Worm (Caenorhabditis elegans) whole organism, mixed stage, embryonic: ENCODE results near the gene gcy-9.

Experiments
- M03D4.4 ChIP-seq: sonication (generic microtip); optimal IDR thresholded peaks from 2 replicates; lab custom pipeline; 2017; ENCODE audit warnings: mild to moderate bottlenecking, missing genetic modification characterization, missing compliant biosample characterization
- bed-3 ChIP-seq: fragments of 200-800 bp; sonication (Bioruptor generic); optimal IDR thresholded peaks from 3 replicates; lab custom pipeline; 2018; ENCODE audit warnings: mild to moderate bottlenecking, missing genetic modification characterization, moderate library complexity, missing compliant biosample characterization
- blmp-1 ChIP-seq: fragments of 150-350 bp; optimal IDR thresholded peaks from 2 replicates; lab custom pipeline; 2014; ENCODE audit warnings: missing biosample characterization, missing genetic modification characterization
- ceh-39 ChIP-seq: fragments of 150-350 bp; optimal IDR thresholded peaks from 2 replicates; lab custom pipeline; 2014; ENCODE audit warnings: missing biosample characterization, missing genetic modification characterization
- ceh-43 ChIP-seq: fragments of 200-800 bp; sonication (Bioruptor generic); optimal IDR thresholded peaks from 2 replicates; lab custom pipeline; 2018; ENCODE audit warnings: mild to moderate bottlenecking, missing genetic modification characterization, moderate library complexity, missing compliant biosample characterization
- ces-1 ChIP-seq: fragments of 150-350 bp; optimal IDR thresholded peaks from 2 replicates; lab custom pipeline; 2014; ENCODE audit warnings: missing biosample characterization, missing genetic modification reagents, missing genetic modification characterization
- cnd-1 ChIP-seq: fragments of 200-800 bp; sonication (Bioruptor generic); optimal IDR thresholded peaks from 2 replicates; lab custom pipeline; 2018; ENCODE audit warnings: mild to moderate bottlenecking, missing genetic modification characterization, missing compliant biosample characterization
- drap-1 ChIP-seq: fragments of 200-800 bp; sonication (Bioruptor generic); optimal IDR thresholded peaks from 3 replicates; lab custom pipeline; 2018; ENCODE audit warnings: mild to moderate bottlenecking, missing genetic modification characterization, missing compliant biosample characterization
- elt-3 ChIP-seq: fragments of 150-350 bp; optimal IDR thresholded peaks from 2 replicates; lab custom pipeline; 2014; ENCODE audit warnings: missing biosample characterization, missing genetic modification characterization
- flh-1 ChIP-seq: fragments of 200-800 bp; sonication (Bioruptor generic); optimal IDR thresholded peaks from 2 replicates; lab custom pipeline; 2018; ENCODE audit warnings: mild to moderate bottlenecking, missing genetic modification characterization, moderate library complexity, missing compliant biosample characterization
- ham-2 ChIP-seq: fragments of 200-800 bp; sonication (Bioruptor generic); optimal IDR thresholded peaks from 2 replicates; lab custom pipeline; 2018; ENCODE audit warnings: mild to moderate bottlenecking, missing genetic modification characterization, missing compliant biosample characterization
- hlh-1 ChIP-seq: fragments of 150-350 bp; optimal IDR thresholded peaks from 2 replicates; lab custom pipeline; 2014; ENCODE audit warnings: missing biosample characterization, missing genetic modification reagents, missing genetic modification characterization
- lin-13 ChIP-seq: fragments of 150-350 bp; optimal IDR thresholded peaks from 2 replicates; lab custom pipeline; 2014; ENCODE audit warnings: missing biosample characterization, missing genetic modification characterization
- lin-32 ChIP-seq: fragments of 200-800 bp; sonication (Bioruptor generic); optimal IDR thresholded peaks from 2 replicates; lab custom pipeline; 2018; ENCODE audit warnings: mild to moderate bottlenecking, missing genetic modification characterization, missing compliant biosample characterization
- mab-5 ChIP-seq: fragments of 150-350 bp; optimal IDR thresholded peaks from 2 replicates; lab custom pipeline; 2014; ENCODE audit warnings: missing biosample characterization, missing genetic modification characterization
- mep-1 ChIP-seq: fragments of 150-350 bp; optimal IDR thresholded peaks from 2 replicates; lab custom pipeline; 2017; ENCODE audit warnings: missing biosample characterization, missing genetic modification reagents, missing genetic modification characterization, inconsistent platforms
- mls-2 ChIP-seq: sonication (generic microtip); optimal IDR thresholded peaks from 2 replicates; lab custom pipeline; 2016; ENCODE audit warnings: mild to moderate bottlenecking, missing genetic modification characterization, moderate library complexity, missing compliant biosample characterization
- nhr-12 ChIP-seq: fragments of 150-350 bp; optimal IDR thresholded peaks from 2 replicates; lab custom pipeline; 2014; ENCODE audit warnings: missing biosample characterization, missing genetic modification characterization
- nhr-2 ChIP-seq: fragments of 150-350 bp; optimal IDR thresholded peaks from 2 replicates; lab custom pipeline; 2014; ENCODE audit warnings: missing biosample characterization, missing genetic modification characterization
- nhr-237 ChIP-seq: fragments of 150-350 bp; optimal IDR thresholded peaks from 2 replicates; lab custom pipeline; 2014; ENCODE audit warnings: missing biosample characterization, missing genetic modification characterization
- nhr-28 ChIP-seq: fragments of 150-350 bp; optimal IDR thresholded peaks from 2 replicates; lab custom pipeline; 2014; ENCODE audit warnings: missing biosample characterization, missing genetic modification characterization
- nhr-76 ChIP-seq: sonication (generic microtip); optimal IDR thresholded peaks from 2 replicates; lab custom pipeline; 2017; ENCODE audit warnings: missing biosample characterization, missing genetic modification characterization
- pha-4 ChIP-seq: fragments of 150-350 bp; optimal IDR thresholded peaks from 2 replicates; lab custom pipeline; 2018; ENCODE audit warnings: missing biosample characterization, missing genetic modification reagents, missing genetic modification characterization
- sem-2 ChIP-seq: fragments of 200-800 bp; sonication (Bioruptor generic); optimal IDR thresholded peaks from 2 replicates; lab custom pipeline; 2018; ENCODE audit warnings: mild to moderate bottlenecking, missing genetic modification characterization, missing compliant biosample characterization
- snpc-4 ChIP-seq: fragments of 150-350 bp; optimal IDR thresholded peaks from 2 replicates; lab custom pipeline; 2014; ENCODE audit warnings: missing biosample characterization, missing genetic modification characterization
- sptf-1 ChIP-seq: sonication (generic microtip); optimal IDR thresholded peaks from 2 replicates; lab custom pipeline; 2017; ENCODE audit warnings: mild to moderate bottlenecking, missing genetic modification characterization, moderate library complexity, missing compliant biosample characterization
- tbx-8 ChIP-seq: fragments of 200-800 bp; sonication (Bioruptor generic); optimal IDR thresholded peaks from 2 replicates; lab custom pipeline; 2018; ENCODE audit warnings: mild to moderate bottlenecking, missing genetic modification characterization, moderate library complexity, missing compliant biosample characterization
- unc-120 ChIP-seq: sonication (generic microtip); optimal IDR thresholded peaks from 2 replicates; lab custom pipeline; 2017; ENCODE audit warnings: missing genetic modification characterization, missing compliant biosample characterization; ENCODE audit not compliant: poor library complexity, severe bottlenecking
- unc-39 ChIP-seq: fragments of 150-350 bp; optimal IDR thresholded peaks from 2 replicates; lab custom pipeline; 2014; ENCODE audit warnings: missing biosample characterization, missing genetic modification characterization
- unc-62 ChIP-seq: fragments of 150-350 bp; optimal IDR thresholded peaks from 2 replicates; lab custom pipeline; 2014; ENCODE audit warnings: missing biosample characterization, missing genetic modification reagents, missing genetic modification characterization
- zip-8 ChIP-seq: fragments of 150-350 bp; optimal IDR thresholded peaks from 2 replicates; lab custom pipeline; 2014; ENCODE audit warnings: missing biosample characterization, missing genetic modification characterization
- ztf-11 ChIP-seq: fragments of 150-350 bp; optimal IDR thresholded peaks from 2 replicates; lab custom pipeline; 2014; ENCODE audit warnings: missing biosample characterization, missing genetic modification characterization

Gene gcy-9

ce11 chrX:11367640-11368039 lies 30.0 kb upstream of the gcy-9 start:
- no peak for TF ChIP-seq unc-120 (tag; lab: Kevin White, UChicago)
- TF ChIP-seq mab-5: no peak
- no peak for TF ChIP-seq mep-1 (tag; lab: Kevin White, UChicago)
- TF ChIP-seq ham-2 (GFP tag; lab: Kevin White, UChicago): no peak
- TF ChIP-seq ces-1: peak; percentile 60
- TF ChIP-seq nhr-28: no peak
- TF ChIP-seq nhr-76 (tag; lab: Kevin White, UChicago): no peak
- no peak for TF ChIP-seq cnd-1 (tag; lab: Kevin White, UChicago)
- TF ChIP-seq ceh-39 (tag; lab: Kevin White, UChicago): no peak
- no peak for TF ChIP-seq lin-32
- no peak for TF ChIP-seq snpc-4 (tag; lab: Kevin White, UChicago)
- TF ChIP-seq sptf-1: peak; percentile 37
- TF ChIP-seq nhr-2 (tag; lab: Kevin White, UChicago): no peak
- TF ChIP-seq M03D4.4: no peak

- TF ChIP-seq nhr-28 (no peak), ceh-43 (GFP tag; lab: Kevin White, UChicago) (no peak), mls-2 (tag; lab: Kevin White, UChicago) (no peak), blmp-1 (tag; lab: Kevin White, UChicago) (no peak), elt-3 (no peak), lin-13 (no peak), lin-32 (no peak), hlh-1 (tag; lab: Kevin White, UChicago) (no peak), ces-1 (no peak), bed-3 (no peak), ceh-39 (tag; lab: Kevin White, UChicago) (no peak), M03D4.4 (no peak)
These were observed 29.4 kb upstream of the gcy-9 start for ce11 chrX:11367087-11367486.

- TF ChIP-seq sem-2 (GFP tag; lab: Kevin White, UChicago) (no peak), snpc-4 (tag; lab: Kevin White, UChicago) (no peak), nhr-2 (tag; lab: Kevin White, UChicago) (peak; percentile 88), nhr-237 (no peak), flh-1 (GFP tag; lab: Kevin White, UChicago) (no peak), ztf-11 (tag; lab: Kevin White, UChicago) (no peak), lin-13 (no peak), mab-5 (no peak), unc-120 (tag; lab: Kevin White, UChicago) (no peak), M03D4.4 (no peak), blmp-1 (tag; lab: Kevin White, UChicago) (no peak), drap-1 (no peak), ces-1 (no peak), tbx-8 (no peak), unc-39 (tag; lab: Kevin White, UChicago) (no peak), unc-62 (no peak), nhr-28 (no peak), pha-4 (tag; lab: Kevin White, UChicago) (peak; percentile 24), lin-32 (no peak), elt-3 (no peak), ham-2 (GFP tag; lab: Kevin White, UChicago) (no peak), sptf-1 (peak; percentile 32), mep-1 (tag; lab: Kevin White, UChicago) (no peak), nhr-12 (no peak), zip-8 (tag; lab: Kevin White, UChicago) (no peak)
These were observed 28.3 kb upstream of the gcy-9 start for ce11 chrX:11365995-11366394.

DNA sequence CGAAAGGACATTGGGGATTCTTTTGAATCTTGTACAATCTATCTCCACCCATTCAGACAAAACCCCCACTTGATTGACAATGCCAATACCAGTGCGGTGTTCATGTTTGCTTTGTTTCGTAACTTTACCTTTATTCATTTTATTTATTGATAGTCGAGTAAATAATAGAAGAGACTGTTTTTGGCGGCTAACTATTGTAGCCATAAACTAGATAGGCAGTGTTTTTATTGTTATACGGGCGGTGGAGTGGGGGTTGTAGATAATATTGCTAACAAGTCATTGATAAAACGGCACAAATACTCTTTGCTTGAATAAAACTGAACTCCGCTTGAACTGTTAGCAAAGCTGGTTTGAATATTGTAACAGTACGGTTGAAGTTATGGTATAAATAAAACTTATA lies 27.2 kb upstream of the gcy-9 start:
- TF ChIP-seq flh-1 (GFP tag; lab: Kevin White, UChicago) (no peak), nhr-12 (no peak)

DNA sequence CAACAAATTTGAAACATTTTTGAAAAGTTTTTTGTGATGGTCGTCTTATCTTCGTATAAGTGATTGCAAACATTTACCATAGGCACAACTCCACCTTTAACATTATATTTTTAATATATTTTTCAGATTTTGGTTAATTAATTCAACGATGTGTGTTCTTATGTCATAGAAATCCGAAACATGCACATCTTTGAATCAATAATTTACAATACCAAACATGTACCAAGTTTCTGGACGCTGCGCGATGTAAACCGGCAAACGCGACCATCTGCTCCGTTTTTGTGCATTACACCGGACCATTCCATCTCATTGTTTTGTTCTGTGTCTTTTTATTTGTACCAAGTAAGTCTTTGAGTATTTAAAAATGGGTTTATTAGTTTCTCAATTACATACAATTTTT lies 19.8 kb upstream of the gcy-9 start, which contains the start of gene pgp-4:
Gene pgp-4, plus strand, starts transcription at position 301 of the 400 bp plus-strand sequence.
- no peak for TF ChIP-seq ceh-43 (GFP tag; lab: Kevin White, UChicago)
- no peak for TF ChIP-seq zip-8 (tag; lab: Kevin White, UChicago)
- TF ChIP-seq hlh-1 (tag; lab: Kevin White, UChicago): no peak

DNA sequence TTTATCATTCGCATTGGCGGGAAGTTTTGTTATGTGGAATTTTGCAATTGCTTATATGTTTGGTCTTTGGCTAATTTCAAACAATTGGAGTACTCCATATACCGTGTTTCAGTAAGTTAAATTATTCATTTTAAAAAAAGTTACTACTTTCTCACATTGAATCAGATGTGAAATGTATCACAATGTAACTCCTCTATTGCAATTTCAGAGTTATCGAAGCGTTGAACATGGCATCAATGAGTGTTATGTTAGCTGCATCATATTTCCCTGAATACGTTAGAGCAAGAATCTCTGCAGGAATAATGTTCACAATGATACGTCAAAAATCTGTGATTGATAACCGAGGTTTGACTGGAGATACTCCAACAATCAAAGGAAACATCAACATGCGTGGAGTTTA lies 18.2 kb upstream of the gcy-9 start:
- no peak for TF ChIP-seq sem-2 (GFP tag; lab: Kevin White, UChicago)
